Worm (Caenorhabditis elegans): ENCODE data around the gene Y97E10AR.4.
"Not testable (repeated sequence)": the region's sequence is repeated elsewhere in the genome, so short reads cannot be mapped to it uniquely, and the experiment has no call there.

ce11 chrV:8014710-8015314, 4.8 kb upstream of the Y97E10AR.4 start:
- TF ChIP-seq ets-4 (GFP tag; optimal IDR thresholded peaks at IDR 0.05); ama-1 (optimal IDR thresholded peaks at IDR 0.05); ama-1 (GFP tag; optimal IDR thresholded peaks at IDR 0.05); ztf-28 (GFP tag; IDR thresholded peaks at IDR 0.05); gei-17 (GFP tag; optimal IDR thresholded peaks at IDR 0.05); F52B5.7 (tag; optimal IDR thresholded peaks at IDR 0.05); D2030.7 (GFP tag; IDR thresholded peaks at IDR 0.05); Y79H2A.3 (GFP tag; conservative IDR thresholded peaks at IDR 0.05); lin-35 (GFP tag; optimal IDR thresholded peaks at IDR 0.05): not testable (repeated sequence)
- TF ChIP-seq madf-6 (GFP tag; IDR thresholded peaks at IDR 0.05) = peak; percentile 8; the same call in 1 of the 2 replicates
